Worm (Caenorhabditis elegans) whole organism, L4/young adult: ENCODE data around the gene nas-22.

Experiments
- W03F9.2 ChIP-seq: fragments of 150-350 bp; optimal IDR thresholded peaks from 2 replicates; lab custom pipeline; 2014; ENCODE audit warnings: missing biosample characterization, missing genetic modification characterization
- him-1 ChIP-seq: sonication (generic microtip); optimal IDR thresholded peaks from 2 replicates; lab custom pipeline; 2016; ENCODE audit warnings: missing genotype, missing genetic modification reagents, missing genetic modification characterization, missing compliant biosample characterization

DNA sequence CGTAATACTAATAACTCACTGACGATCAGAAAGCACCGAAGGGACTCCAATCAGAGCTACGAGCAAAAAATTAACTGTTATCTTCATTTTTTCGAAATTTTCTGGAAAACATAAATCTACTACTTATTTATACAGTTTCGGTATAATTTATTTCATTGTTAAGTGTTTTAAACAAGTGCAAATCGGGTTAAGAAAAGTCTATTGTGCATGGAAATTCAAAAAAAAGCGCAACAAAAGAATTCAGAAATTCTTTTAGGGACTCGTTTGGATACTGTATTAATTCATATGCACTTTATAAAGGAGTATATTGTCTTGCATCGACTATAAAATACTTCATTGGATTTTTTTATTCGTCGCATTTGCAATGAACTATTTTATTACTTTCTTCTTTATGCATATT is 2.3 kb upstream of the nas-22 start, which contains the start of the genes nas-20 and nas-21:
- TF ChIP-seq him-1 = no peak
- no peak for TF ChIP-seq W03F9.2 (tag; lab: Kevin White, UChicago)
